Worm (Caenorhabditis elegans) whole organism, young adult: ENCODE data around the gene D1046.18.
A peak's percentile ranks its signal among the peaks of the same experiment; 100 is the strongest.

Experiments
- B0261.1 ChIP-seq: sonication (generic microtip); optimal IDR thresholded peaks from 2 replicates; lab custom pipeline; 2016; ENCODE audit warnings: mild to moderate bottlenecking, missing genetic modification characterization, moderate library complexity, missing compliant biosample characterization
- F10E7.11 ChIP-seq: sonication (generic microtip); optimal IDR thresholded peaks from 2 replicates; lab custom pipeline; 2017; ENCODE audit warnings: mild to moderate bottlenecking, missing genetic modification characterization, moderate library complexity, missing compliant biosample characterization
- F22D6.2 ChIP-seq: sonication (generic microtip); optimal IDR thresholded peaks from 2 replicates; lab custom pipeline; 2016; ENCODE audit warnings: mild to moderate bottlenecking, missing genetic modification characterization, missing compliant biosample characterization
- F23B12.7 ChIP-seq: sonication (generic microtip); optimal IDR thresholded peaks from 2 replicates; lab custom pipeline; 2017; ENCODE audit warnings: missing genetic modification characterization, mild to moderate bottlenecking, missing compliant biosample characterization, antibody characterized with exemption, moderate library complexity; ENCODE audit not compliant: insufficient read depth
- F55B11.4 ChIP-seq: sonication (generic microtip); optimal IDR thresholded peaks from 2 replicates; lab custom pipeline; 2016; ENCODE audit warnings: missing compliant biosample characterization, missing genetic modification characterization, borderline replicate concordance; ENCODE audit not compliant: insufficient read depth
- aptf-2 ChIP-seq: fragments of 200-800 bp; sonication (Bioruptor generic); conservative IDR thresholded peaks from 2 replicates; pipeline ENCODE4 v1.3.6; 2022; ENCODE audit warnings: missing genetic modification reagents, missing genetic modification characterization, missing compliant biosample characterization
- ccch-3 ChIP-seq: fragments of 200-800 bp; sonication (Bioruptor generic); optimal IDR thresholded peaks from 2 replicates; lab custom pipeline; 2018; ENCODE audit warnings: mild to moderate bottlenecking, missing genetic modification characterization, missing compliant biosample characterization
- cebp-1 ChIP-seq, 2 experiments: fragments of 200-800 bp in 1 of 2; sonication (Bioruptor generic) in 1 of 2; sonication (generic microtip) in 1 of 2; IDR thresholded peaks in 1 of 2; optimal IDR thresholded peaks in 1 of 2; 2 replicates each; pipeline versions ENCODE4 v1.3.6 to Lab custom; 2017 to 2022; ENCODE audit warnings: missing compliant biosample characterization in 2 of 2, missing genetic modification characterization in 2 of 2, mild to moderate bottlenecking in 1 of 2, missing genetic modification reagents in 1 of 2, moderate library complexity in 1 of 2
- cebp-2 ChIP-seq: fragments of 200-800 bp; sonication (Bioruptor generic); IDR thresholded peaks from 2 replicates; pipeline ENCODE4 v1.3.6; 2022; ENCODE audit warnings: missing genetic modification characterization, missing compliant biosample characterization
- chd-7 ChIP-seq: sonication (generic microtip); optimal IDR thresholded peaks from 2 replicates; lab custom pipeline; 2016; ENCODE audit warnings: mild to moderate bottlenecking, missing genetic modification characterization, moderate library complexity, missing compliant biosample characterization
- egl-44 ChIP-seq: fragments of 200-800 bp; sonication (Bioruptor generic); IDR thresholded peaks from 2 replicates; pipeline ENCODE4 v1.3.6; 2022; ENCODE audit warnings: missing genetic modification reagents, missing genetic modification characterization, missing compliant biosample characterization
- gei-17 ChIP-seq: fragments of 200-800 bp; sonication (Bioruptor generic); optimal IDR thresholded peaks from 2 replicates; lab custom pipeline; 2018; ENCODE audit warnings: mild to moderate bottlenecking, missing genetic modification characterization, missing compliant biosample characterization
- hlh-12 ChIP-seq: sonication (generic microtip); optimal IDR thresholded peaks from 2 replicates; lab custom pipeline; 2016; ENCODE audit warnings: missing genetic modification characterization, missing compliant biosample characterization
- let-607 ChIP-seq, 2 experiments: fragments of 200-800 bp in 1 of 2; sonication (Bioruptor generic) in 1 of 2; sonication (generic microtip) in 1 of 2; optimal IDR thresholded peaks; 2 replicates each; lab custom pipeline; 2016 to 2018; ENCODE audit warnings: mild to moderate bottlenecking in 2 of 2, missing compliant biosample characterization in 2 of 2, missing genetic modification characterization in 2 of 2, moderate library complexity in 2 of 2, missing genotype in 1 of 2
- lin-26 ChIP-seq: fragments of 200-800 bp; sonication (Bioruptor generic); IDR thresholded peaks from 2 replicates; pipeline ENCODE4 v1.3.6; 2022; ENCODE audit warnings: missing genetic modification reagents, missing genetic modification characterization, missing compliant biosample characterization
- lin-40 ChIP-seq: sonication (generic microtip); optimal IDR thresholded peaks from 2 replicates; lab custom pipeline; 2016; ENCODE audit warnings: missing genetic modification characterization, mild to moderate bottlenecking, missing compliant biosample characterization, missing genotype, missing genetic modification reagents
- lin-54 ChIP-seq: fragments of 200-800 bp; sonication (Bioruptor generic); optimal IDR thresholded peaks from 2 replicates; lab custom pipeline; 2018; ENCODE audit warnings: mild to moderate bottlenecking, missing genetic modification characterization, missing compliant biosample characterization
- lsy-27 ChIP-seq: sonication (generic microtip); optimal IDR thresholded peaks from 2 replicates; lab custom pipeline; 2017; ENCODE audit warnings: missing genetic modification characterization, mild to moderate bottlenecking, missing compliant biosample characterization, antibody characterized with exemption, missing genotype, borderline replicate concordance; ENCODE audit not compliant: insufficient read depth
- mes-4 ChIP-seq: sonication (generic microtip); optimal IDR thresholded peaks from 2 replicates; lab custom pipeline; 2016; ENCODE audit warnings: missing genotype, missing genetic modification characterization, missing compliant biosample characterization
- nhr-27 ChIP-seq: fragments of 200-800 bp; sonication (Bioruptor generic); optimal IDR thresholded peaks from 2 replicates; lab custom pipeline; 2018; ENCODE audit warnings: mild to moderate bottlenecking, missing genetic modification characterization, moderate library complexity, missing compliant biosample characterization
- nhr-80 ChIP-seq: sonication (generic microtip); optimal IDR thresholded peaks from 2 replicates; lab custom pipeline; 2016; ENCODE audit warnings: missing genetic modification characterization, missing compliant biosample characterization
- rec-8 ChIP-seq, 2 experiments: sonication (generic microtip); optimal IDR thresholded peaks; 2 replicates each; lab custom pipeline; 2016; ENCODE audit warnings: mild to moderate bottlenecking in 2 of 2, missing genetic modification characterization in 2 of 2, missing genetic modification reagents in 2 of 2, missing genotype in 2 of 2, missing biosample characterization in 1 of 2, missing compliant biosample characterization in 1 of 2, moderate library complexity in 1 of 2
- rpc-1 ChIP-seq, 2 experiments: fragments of 150-350 bp in 1 of 2; sonication (generic microtip) in 1 of 2; optimal IDR thresholded peaks; 2 replicates each; lab custom pipeline; 2014 to 2018; ENCODE audit warnings: missing biosample characterization in 1 of 2, missing genetic modification characterization in 1 of 2, missing genetic modification reagents in 1 of 2, missing genotype in 1 of 2
- sea-2 ChIP-seq: fragments of 200-800 bp; sonication (Bioruptor generic); IDR thresholded peaks from 2 replicates; pipeline ENCODE4 v1.3.6; 2022; ENCODE audit warnings: missing genetic modification characterization, missing compliant biosample characterization
- tbp1 ChIP-seq: fragments of 200-800 bp; sonication (Bioruptor generic); optimal IDR thresholded peaks from 2 replicates; lab custom pipeline; 2018; ENCODE audit warnings: mild to moderate bottlenecking, missing genetic modification characterization, missing compliant biosample characterization
- zim-3 ChIP-seq: sonication (generic microtip); optimal IDR thresholded peaks from 2 replicates; lab custom pipeline; 2017; ENCODE audit warnings: mild to moderate bottlenecking, missing genetic modification characterization, moderate library complexity, missing compliant biosample characterization
- ztf-22 ChIP-seq: fragments of 200-800 bp; sonication (Bioruptor generic); optimal IDR thresholded peaks from 2 replicates; lab custom pipeline; 2018; ENCODE audit warnings: mild to moderate bottlenecking, missing genetic modification characterization, moderate library complexity, missing compliant biosample characterization
- ztf-25 ChIP-seq: fragments of 200-800 bp; sonication (Bioruptor generic); IDR thresholded peaks from 2 replicates; pipeline ENCODE4 v1.3.6; 2022; ENCODE audit warnings: missing genetic modification reagents, missing genetic modification characterization, missing compliant biosample characterization

Gene D1046.18

DNA sequence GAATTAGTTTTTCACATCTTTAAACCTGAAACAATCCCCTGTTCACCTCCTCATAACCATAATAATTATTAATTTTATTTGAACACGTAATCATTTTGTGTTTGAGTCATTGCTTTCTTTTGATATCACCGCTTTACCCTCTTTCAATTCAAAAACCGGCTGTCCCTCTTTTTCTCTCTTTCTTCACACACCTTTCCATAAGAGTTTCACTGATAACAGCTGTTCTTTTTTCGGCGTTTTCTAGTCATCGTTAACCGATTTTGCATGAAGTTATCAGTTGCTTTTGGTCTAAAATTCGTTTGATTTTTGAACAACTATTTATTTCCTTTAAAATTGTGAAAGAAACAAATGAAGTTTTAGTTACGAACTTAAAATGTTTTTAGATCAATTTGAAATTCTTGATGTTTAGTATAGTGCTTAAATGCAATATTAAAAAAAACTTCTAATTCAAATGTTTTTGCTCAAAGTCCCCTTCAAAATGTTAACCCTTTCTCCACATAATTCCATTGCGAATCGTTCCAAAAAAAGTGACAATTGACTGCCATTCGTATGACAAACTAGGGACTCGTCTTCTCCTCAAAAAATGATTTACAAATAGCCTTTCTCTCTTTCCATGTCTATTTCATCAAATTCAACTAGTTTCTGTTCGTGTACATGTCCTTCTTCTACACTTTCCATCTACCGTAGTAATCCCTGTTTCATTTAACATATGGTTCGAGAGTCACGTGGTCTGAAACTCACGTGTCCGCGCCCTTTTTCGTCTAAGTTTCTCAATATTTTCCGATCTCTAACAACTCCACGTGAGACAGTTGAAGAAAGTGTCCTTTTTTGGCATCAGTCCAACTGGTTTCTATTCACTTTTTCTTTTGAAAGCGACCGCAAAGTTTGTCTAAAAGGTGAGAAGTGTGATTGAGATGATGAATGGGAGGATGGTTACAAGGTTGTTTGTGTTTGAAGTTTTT is 19.3 kb downstream of the D1046.18 start (continued):
- TF ChIP-seq chd-7 (peak; percentile 78), aptf-2 (GFP tag; lab: Robert Waterston, UW) (no peak), nhr-27 (no peak), lin-26 (GFP tag; lab: Robert Waterston, UW) (no peak), gei-17 (GFP tag; lab: Kevin White, UChicago) (peak; percentile 50), F22D6.2 (tag; lab: Kevin White, UChicago) (peak; percentile 69), egl-44 (no peak), F55B11.4 (no peak), F10E7.11 (tag; lab: Kevin White, UChicago) (no peak), ccch-3 (no peak), rec-8 (tag; optimal IDR thresholded peaks at IDR 0.05; lab: Kevin White, UChicago) (no peak), sea-2 (no peak), B0261.1 (tag; lab: Kevin White, UChicago) (no peak), lsy-27 (tag; lab: Kevin White, UChicago) (no peak), ztf-25 (GFP tag; lab: Robert Waterston, UW) (no peak), tbp1 (GFP tag; lab: Kevin White, UChicago) (peak; percentile 45)

DNA sequence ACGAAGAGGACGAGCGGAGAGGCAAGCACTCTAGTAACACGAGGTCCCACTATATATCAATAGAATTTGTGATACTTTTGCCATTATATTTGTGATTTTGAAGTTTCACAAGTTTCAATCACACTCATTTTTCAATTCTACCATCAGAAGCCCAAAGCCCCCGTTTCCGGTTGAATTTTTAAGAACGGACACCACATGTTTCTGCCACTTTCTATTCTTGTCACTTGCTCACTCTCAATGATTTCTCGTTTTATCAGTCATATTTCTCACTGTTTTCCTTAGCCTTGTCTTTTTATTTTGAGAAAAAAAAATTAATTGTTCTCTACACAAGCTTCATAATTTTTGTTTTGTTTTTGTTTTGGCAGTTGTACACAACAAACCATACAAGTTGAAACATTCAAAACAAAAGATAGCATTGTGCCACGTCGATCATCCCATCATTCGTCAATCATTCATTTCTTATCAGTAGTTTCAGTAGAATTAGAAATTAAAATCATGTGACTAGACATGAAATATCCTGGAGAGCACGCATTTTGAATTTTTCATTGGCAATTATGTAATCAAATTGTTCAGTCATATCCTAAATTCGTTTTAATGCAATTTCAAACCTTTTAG is 22.0 kb downstream of the D1046.18 start:
- TF ChIP-seq nhr-80 (tag; lab: Kevin White, UChicago), result peak; percentile 66
- TF ChIP-seq let-607 (tag; optimal IDR thresholded peaks at IDR 0.05; lab: Kevin White, UChicago), result peak; percentile 63 to 85
- no peak for TF ChIP-seq ztf-22 (GFP tag; lab: Kevin White, UChicago)
- no peak for TF ChIP-seq mes-4 (tag; lab: Kevin White, UChicago)
- no peak for TF ChIP-seq cebp-1 (GFP tag; IDR thresholded peaks at IDR 0.05; lab: Robert Waterston, UW)
- peak; percentile 8 for TF ChIP-seq cebp-1 (tag; optimal IDR thresholded peaks at IDR 0.05; lab: Kevin White, UChicago)

- TF ChIP-seq zim-3 (no peak), lin-40 (tag; lab: Kevin White, UChicago) (peak; percentile 14), cebp-1 (GFP tag; IDR thresholded peaks at IDR 0.05; lab: Robert Waterston, UW) (no peak), cebp-1 (tag; optimal IDR thresholded peaks at IDR 0.05; lab: Kevin White, UChicago) (peak; percentile 74)
These were observed 24.1 kb downstream of the D1046.18 start for ce11 chrIV:8954126-8954525.

DNA sequence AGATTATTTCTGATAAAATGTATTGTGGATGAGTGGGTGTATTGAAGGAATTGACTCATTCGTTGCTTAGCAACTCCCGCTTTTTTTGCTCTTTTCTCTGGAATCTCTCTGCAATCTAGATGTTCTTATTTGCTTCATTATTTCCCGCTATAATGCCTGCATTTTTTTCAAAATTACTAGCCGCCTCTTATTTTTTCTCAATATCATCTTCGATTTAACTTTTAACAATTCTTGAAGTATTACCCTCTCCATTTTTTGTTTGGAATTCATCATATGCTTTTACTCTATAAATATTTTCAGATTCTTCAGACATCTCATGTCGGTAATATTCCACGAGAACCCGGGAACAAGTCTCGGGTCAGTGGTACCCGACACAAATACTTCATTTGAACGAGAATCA is 26.1 kb downstream of the D1046.18 start, which contains the start of gene tpra-1:
tpra-1 (plus strand) TSS at position 301 of the 400 bp plus-strand sequence.
- TF ChIP-seq hlh-12 (tag; lab: Kevin White, UChicago) (no peak), lin-54 (GFP tag; lab: Kevin White, UChicago) (no peak), cebp-2 (GFP tag; lab: Robert Waterston, UW) (no peak), rpc-1 (optimal IDR thresholded peaks at IDR 0.05; lab: Kevin White, UChicago) (no peak), rpc-1 (tag; optimal IDR thresholded peaks at IDR 0.05; lab: Kevin White, UChicago) (no peak), F23B12.7 (tag; lab: Kevin White, UChicago) (no peak)
